Fruit fly (Drosophila melanogaster) whole organism, embryonic: ENCODE data around the gene CG4576.

Experiments used
- Antp ChIP-seq: fragments of 200-800 bp; sonication (Bioruptor generic); optimal IDR thresholded peaks from 3 replicates; lab custom pipeline; 2016; ENCODE audit warnings: missing biosample characterization, missing genetic modification characterization
- Atf6 ChIP-seq: fragments of 200-800 bp; sonication (Bioruptor generic); IDR thresholded peaks from 2 replicates; pipeline ENCODE4 v1.3.6; 2022; ENCODE audit warnings: missing biosample characterization, missing genetic modification characterization
- CG10431 ChIP-seq: fragments of 200-800 bp; sonication (Bioruptor generic); optimal IDR thresholded peaks from 3 replicates; lab custom pipeline; 2018; ENCODE audit warnings: missing biosample characterization, mild to moderate bottlenecking, missing genetic modification characterization
- CG12236 ChIP-seq: fragments of 200-800 bp; sonication (Bioruptor generic); optimal IDR thresholded peaks from 2 replicates; lab custom pipeline; 2016; ENCODE audit warnings: missing biosample characterization, missing genetic modification characterization
- CG13775 ChIP-seq: fragments of 200-800 bp; sonication (Bioruptor generic); optimal IDR thresholded peaks from 3 replicates; lab custom pipeline; 2017; ENCODE audit warnings: missing biosample characterization, mild to moderate bottlenecking, missing genetic modification characterization
- CG14710 ChIP-seq: fragments of 200-800 bp; sonication (Bioruptor generic); optimal IDR thresholded peaks from 3 replicates; lab custom pipeline; 2019; ENCODE audit warnings: missing biosample characterization, mild to moderate bottlenecking, missing genetic modification characterization, moderate library complexity
- CG14965 ChIP-seq: fragments of 200-800 bp; sonication (Bioruptor generic); optimal IDR thresholded peaks from 2 replicates; lab custom pipeline; 2016; ENCODE audit warnings: missing biosample characterization, missing genetic modification characterization, borderline replicate concordance
- CG18619 ChIP-seq: fragments of 200-800 bp; sonication (Bioruptor generic); optimal IDR thresholded peaks from 3 replicates; lab custom pipeline; 2017; ENCODE audit warnings: missing biosample characterization, mild to moderate bottlenecking, missing genetic modification characterization
- CG2712 ChIP-seq: fragments of 200-800 bp; optimal IDR thresholded peaks from 3 replicates; lab custom pipeline; 2019; ENCODE audit warnings: missing biosample characterization, mild to moderate bottlenecking, missing genetic modification characterization, moderate library complexity
- CG30020 ChIP-seq: fragments of 200-800 bp; optimal IDR thresholded peaks from 2 replicates; lab custom pipeline; 2019; ENCODE audit warnings: missing biosample characterization, mild to moderate bottlenecking, missing genetic modification characterization, moderate library complexity
- CG32767 ChIP-seq: fragments of 200-800 bp; sonication (Bioruptor generic); IDR thresholded peaks from 2 replicates; pipeline ENCODE4 v1.3.6; 2022; ENCODE audit warnings: missing biosample characterization, missing genetic modification characterization
- CG32772 ChIP-seq: fragments of 200-800 bp; sonication (Bioruptor generic); IDR thresholded peaks from 2 replicates; pipeline ENCODE4 v1.3.6; 2022; ENCODE audit warnings: missing biosample characterization, missing genetic modification characterization
- CG3281 ChIP-seq: fragments of 200-800 bp; sonication (Bioruptor generic); optimal IDR thresholded peaks from 3 replicates; lab custom pipeline; 2017; ENCODE audit warnings: missing biosample characterization, mild to moderate bottlenecking, missing genetic modification characterization
- CG33557 ChIP-seq: fragments of 200-800 bp; sonication (Bioruptor generic); optimal IDR thresholded peaks from 2 replicates; lab custom pipeline; 2019; ENCODE audit warnings: missing biosample characterization, mild to moderate bottlenecking, missing genetic modification characterization, moderate library complexity
- CG4282 ChIP-seq: fragments of 200-800 bp; sonication (Bioruptor generic); optimal IDR thresholded peaks from 2 replicates; lab custom pipeline; 2016; ENCODE audit warnings: missing biosample characterization, missing genetic modification characterization
- CG4424 ChIP-seq: fragments of 200-800 bp; sonication (Bioruptor generic); optimal IDR thresholded peaks from 3 replicates; lab custom pipeline; 2016; ENCODE audit warnings: missing biosample characterization, missing genetic modification characterization
- CG4617 ChIP-seq: fragments of 200-800 bp; sonication (Bioruptor generic); optimal IDR thresholded peaks from 3 replicates; lab custom pipeline; 2016; ENCODE audit warnings: missing biosample characterization, missing genetic modification characterization, borderline replicate concordance
- CG4730 ChIP-seq: fragments of 200-800 bp; sonication (Bioruptor generic); IDR thresholded peaks from 2 replicates; pipeline ENCODE4 v1.3.6; 2022; ENCODE audit warnings: missing biosample characterization, missing genetic modification characterization
- CG5245 ChIP-seq: fragments of 200-800 bp; sonication (Bioruptor generic); optimal IDR thresholded peaks from 3 replicates; lab custom pipeline; 2016; ENCODE audit warnings: missing biosample characterization, missing genetic modification characterization
- CG8089 ChIP-seq: fragments of 200-800 bp; sonication (Bioruptor generic); optimal IDR thresholded peaks from 3 replicates; lab custom pipeline; 2016; ENCODE audit warnings: missing biosample characterization, missing genetic modification characterization
- CG8765 ChIP-seq: fragments of 200-800 bp; sonication (Bioruptor generic); IDR thresholded peaks from 2 replicates; pipeline ENCODE4 v1.3.6; 2022; ENCODE audit warnings: missing biosample characterization, missing genetic modification characterization
- CG9437 ChIP-seq: fragments of 200-800 bp; sonication (Bioruptor generic); optimal IDR thresholded peaks from 2 replicates; lab custom pipeline; 2018; ENCODE audit warnings: missing biosample characterization, mild to moderate bottlenecking, missing genetic modification characterization
- CG9817 ChIP-seq: fragments of 200-800 bp; sonication (Bioruptor generic); optimal IDR thresholded peaks from 2 replicates; lab custom pipeline; 2018; ENCODE audit warnings: missing biosample characterization, mild to moderate bottlenecking, missing genetic modification characterization, moderate library complexity
- CG9932 ChIP-seq: fragments of 200-800 bp; sonication (Bioruptor generic); IDR thresholded peaks from 2 replicates; pipeline ENCODE4 v1.3.6; 2022; ENCODE audit warnings: missing biosample characterization, missing genetic modification characterization
- Dbx ChIP-seq: fragments of 200-800 bp; sonication (Bioruptor generic); IDR thresholded peaks from 3 replicates; pipeline ENCODE4 v1.3.6; 2022; ENCODE audit warnings: missing biosample characterization, missing genetic modification characterization
- Dek ChIP-seq: fragments of 200-800 bp; sonication (Bioruptor generic); optimal IDR thresholded peaks from 3 replicates; lab custom pipeline; 2019; ENCODE audit warnings: missing biosample characterization, mild to moderate bottlenecking, missing genetic modification characterization, moderate library complexity
- E2f2 ChIP-seq: fragments of 200-800 bp; sonication (Bioruptor generic); IDR thresholded peaks from 2 replicates; pipeline ENCODE4 v1.3.6; 2022; ENCODE audit warnings: missing biosample characterization, missing genetic modification characterization
- ERR ChIP-seq: fragments of 200-800 bp; sonication (Bioruptor generic); optimal IDR thresholded peaks from 2 replicates; lab custom pipeline; 2016; ENCODE audit warnings: missing biosample characterization, missing genetic modification characterization
- Kr ChIP-seq: fragments of 200-800 bp; sonication (Bioruptor generic); optimal IDR thresholded peaks from 2 replicates; lab custom pipeline; 2017; ENCODE audit warnings: missing biosample characterization, mild to moderate bottlenecking, missing genetic modification characterization
- Lhr ChIP-seq: fragments of 200-800 bp; sonication (Bioruptor generic); optimal IDR thresholded peaks from 3 replicates; lab custom pipeline; 2017; ENCODE audit warnings: mild to moderate bottlenecking, missing biosample characterization, missing genetic modification reagents, missing genetic modification characterization
- Nf-YC ChIP-seq: fragments of 200-800 bp; optimal IDR thresholded peaks from 3 replicates; lab custom pipeline; 2019; ENCODE audit warnings: missing biosample characterization, mild to moderate bottlenecking, missing genetic modification characterization, moderate library complexity
- Oaz ChIP-seq: fragments of 200-800 bp; sonication (Bioruptor generic); IDR thresholded peaks from 2 replicates; pipeline ENCODE4 v1.3.6; 2022; ENCODE audit warnings: missing biosample characterization, missing genetic modification characterization
- Ptx1 ChIP-seq: fragments of 200-800 bp; sonication (Bioruptor generic); IDR thresholded peaks from 2 replicates; pipeline ENCODE4 v1.3.6; 2022; ENCODE audit warnings: missing biosample characterization, missing genetic modification characterization
- Scr ChIP-seq: fragments of 200-800 bp; sonication (Bioruptor generic); IDR thresholded peaks from 2 replicates; pipeline ENCODE4 v1.3.6; 2022; ENCODE audit warnings: missing biosample characterization, missing genetic modification characterization; ENCODE audit not compliant: partially characterized antibody
- Taf1 ChIP-seq: fragments of 200-800 bp; sonication (Bioruptor generic); IDR thresholded peaks from 2 replicates; pipeline ENCODE4 v1.3.6; 2022; ENCODE audit warnings: missing biosample characterization, missing genetic modification characterization
- br ChIP-seq: fragments of >200 bp; optimal IDR thresholded peaks from 2 replicates; lab custom pipeline; 2017
- dimm ChIP-seq: fragments of 200-800 bp; sonication (Bioruptor generic); IDR thresholded peaks from 2 replicates; pipeline ENCODE4 v1.3.6; 2022; ENCODE audit warnings: missing biosample characterization, missing genetic modification characterization
- esg ChIP-seq: fragments of 200-800 bp; sonication (Bioruptor generic); conservative IDR thresholded peaks from 2 replicates; pipeline ENCODE4 v1.3.6; 2022; ENCODE audit warnings: missing biosample characterization, missing genetic modification characterization
- fd64A ChIP-seq: fragments of 200-800 bp; sonication (Bioruptor generic); optimal IDR thresholded peaks from 3 replicates; lab custom pipeline; 2018; ENCODE audit warnings: missing biosample characterization, mild to moderate bottlenecking, missing genetic modification characterization
- gem ChIP-seq: fragments of 200-800 bp; sonication (Bioruptor generic); optimal IDR thresholded peaks from 2 replicates; lab custom pipeline; 2019; ENCODE audit warnings: missing biosample characterization, mild to moderate bottlenecking, missing genetic modification characterization, moderate library complexity
- gt ChIP-seq: fragments of 200-800 bp; sonication (Bioruptor generic); IDR thresholded peaks from 2 replicates; pipeline ENCODE4 v1.3.6; 2022; ENCODE audit warnings: missing biosample characterization, missing genetic modification characterization
- hkb ChIP-seq, 2 experiments: fragments of 200-800 bp in 1 of 2; fragments of >200 bp in 1 of 2; sonication (Bioruptor generic) in 1 of 2; IDR thresholded peaks in 1 of 2; optimal IDR thresholded peaks in 1 of 2; 2 replicates each; pipeline versions ENCODE4 v1.3.6 to Lab custom; 2017 to 2022; ENCODE audit warnings: missing biosample characterization in 1 of 2, missing genetic modification characterization in 1 of 2
- ind ChIP-seq: fragments of 200-800 bp; sonication (Bioruptor generic); optimal IDR thresholded peaks from 3 replicates; lab custom pipeline; 2016; ENCODE audit warnings: missing biosample characterization, missing genetic modification characterization
- mirr ChIP-seq: fragments of 200-800 bp; sonication (Bioruptor generic); optimal IDR thresholded peaks from 3 replicates; lab custom pipeline; 2018; ENCODE audit warnings: missing biosample characterization, mild to moderate bottlenecking, missing genetic modification characterization
- nerfin-1 ChIP-seq: fragments of 200-800 bp; sonication (Bioruptor generic); optimal IDR thresholded peaks from 3 replicates; lab custom pipeline; 2019; ENCODE audit warnings: missing biosample characterization, mild to moderate bottlenecking, missing genetic modification characterization, moderate library complexity
- pzg ChIP-seq: fragments of 200-800 bp; sonication (Bioruptor generic); optimal IDR thresholded peaks from 3 replicates; lab custom pipeline; 2018; ENCODE audit warnings: missing biosample characterization, mild to moderate bottlenecking, missing genetic modification characterization, moderate library complexity
- ro ChIP-seq: fragments of 200-800 bp; sonication (Bioruptor generic); IDR thresholded peaks from 2 replicates; pipeline ENCODE4 v1.3.6; 2022; ENCODE audit warnings: missing biosample characterization, missing genetic modification characterization
- sens ChIP-seq: fragments of 200-800 bp; sonication (Bioruptor generic); peaks from one replicate; lab custom pipeline; 2016; ENCODE audit warnings: missing biosample characterization, missing genetic modification characterization
- slbo ChIP-seq: fragments of 200-800 bp; sonication (Bioruptor generic); IDR thresholded peaks from 2 replicates; pipeline ENCODE4 v1.3.6; 2022; ENCODE audit warnings: missing biosample characterization, missing genetic modification characterization

The CG4576 gene

dm6 chr3R:15836864-15837824 lies 11.6 kb downstream of the CG4576 start, which contains the start of the genes ND-23 and spn-E (continued):
- peak; percentile 49 for TF ChIP-seq CG33557 (GFP tag; lab: Kevin White, UChicago)
- peak; percentile 66 for TF ChIP-seq CG4424
- peak; percentile 85 for TF ChIP-seq gem
- 0 out of 2 replicates have a peak, but pooled peaks have one; percentile 28 for TF ChIP-seq CG32772 (GFP tag; lab: Robert Waterston, UW)
- TF ChIP-seq dimm (GFP tag; lab: Robert Waterston, UW): no peak
- TF ChIP-seq CG18619 (GFP tag; lab: Kevin White, UChicago): no peak
- TF ChIP-seq CG14710 (tag; lab: Kevin White, UChicago): peak; percentile 81
- TF ChIP-seq CG32767: no peak
- TF ChIP-seq Ptx1: peak; percentile 61
- no peak for TF ChIP-seq CG10431 (GFP tag; lab: Kevin White, UChicago)
- peak; percentile 33 for TF ChIP-seq sens (GFP tag; lab: Kevin White, UChicago)
- TF ChIP-seq CG8089 (GFP tag; lab: Kevin White, UChicago): no peak
- no peak for TF ChIP-seq Lhr (GFP tag; lab: Kevin White, UChicago)
- TF ChIP-seq Nf-YC: no peak
- TF ChIP-seq CG4730 (GFP tag; lab: Robert Waterston, UW): no peak
- no peak for TF ChIP-seq esg
- no peak for TF ChIP-seq fd64A
- peak; percentile 83 for TF ChIP-seq CG2712
- TF ChIP-seq ERR: no peak
- TF ChIP-seq Atf6 (GFP tag; lab: Robert Waterston, UW): peak; percentile 27; the same call in 1 of the 2 replicates
- peak; percentile 35 for TF ChIP-seq pzg (GFP tag; lab: Kevin White, UChicago)
- peak; percentile 88 for TF ChIP-seq Scr
- no peak for TF ChIP-seq CG8765 (GFP tag; lab: Robert Waterston, UW)
- TF ChIP-seq ro: no peak
- TF ChIP-seq slbo (GFP tag; lab: Robert Waterston, UW): peak; percentile 68
- peak; percentile 63 for TF ChIP-seq CG30020 (tag; lab: Kevin White, UChicago)
- no peak for TF ChIP-seq CG4282 (GFP tag; lab: Kevin White, UChicago)
- TF ChIP-seq Oaz (GFP tag; lab: Robert Waterston, UW): no peak
- no peak for TF ChIP-seq mirr (GFP tag; lab: Kevin White, UChicago)
- TF ChIP-seq CG3281 (GFP tag; lab: Kevin White, UChicago): peak; percentile 24
- no peak for TF ChIP-seq CG12236 (GFP tag; lab: Kevin White, UChicago)
- no peak for TF ChIP-seq CG14965
- TF ChIP-seq CG9932: peak; percentile 72
- no peak for TF ChIP-seq CG9437 (GFP tag; lab: Kevin White, UChicago)
- TF ChIP-seq Dek (tag; lab: Kevin White, UChicago): peak; percentile 61
- TF ChIP-seq Dbx (GFP tag; lab: Robert Waterston, UW): peak; percentile 73; the same call in 2 of the 3 replicates
- TF ChIP-seq CG5245: no peak
- no peak for TF ChIP-seq br (lab: Kevin White, UChicago)
- peak; percentile 56 for TF ChIP-seq CG13775 (GFP tag; lab: Kevin White, UChicago)
- TF ChIP-seq Taf1 (GFP tag; lab: Robert Waterston, UW): 0 out of 2 replicates have a peak, but pooled peaks have one; percentile 14
- no peak for TF ChIP-seq gt (GFP tag; lab: Robert Waterston, UW)
- no peak for TF ChIP-seq Kr
- TF ChIP-seq ind (GFP tag; lab: Kevin White, UChicago): peak; percentile 59
- peak; percentile 50 for TF ChIP-seq CG4617 (GFP tag; lab: Kevin White, UChicago)
- peak; percentile 89 for TF ChIP-seq E2f2 (GFP tag; lab: Robert Waterston, UW)
- no peak for TF ChIP-seq Antp
- peak; percentile 49 for TF ChIP-seq CG9817 (tag; lab: Kevin White, UChicago)
- no peak for TF ChIP-seq nerfin-1
- no peak for TF ChIP-seq hkb (optimal IDR thresholded peaks at IDR 0.05; lab: Kevin White, UChicago)
- no peak for TF ChIP-seq hkb (GFP tag; IDR thresholded peaks at IDR 0.05; lab: Robert Waterston, UW)
